Fruit fly (Drosophila melanogaster) whole organism, embryonic: Measurements from ENCODE around the gene gammaCOP.
A peak's percentile ranks its signal among the peaks of the same experiment; 100 is the strongest.

ENCODE experiments used
- CG10431 ChIP-seq: fragments of 200-800 bp; sonication (Bioruptor generic); optimal IDR thresholded peaks from 3 replicates; lab custom pipeline; 2018; ENCODE audit warnings: missing biosample characterization, mild to moderate bottlenecking, missing genetic modification characterization
- CG10654 ChIP-seq: fragments of 200-800 bp; sonication (Bioruptor generic); optimal IDR thresholded peaks from 2 replicates; lab custom pipeline; 2016; ENCODE audit warnings: missing biosample characterization, missing genetic modification characterization
- CG12391 ChIP-seq: fragments of 200-800 bp; sonication (Bioruptor generic); optimal IDR thresholded peaks from 3 replicates; lab custom pipeline; 2018; ENCODE audit warnings: missing biosample characterization, mild to moderate bottlenecking, missing genetic modification characterization, moderate library complexity
- CG13287 ChIP-seq: fragments of 200-800 bp; sonication (Bioruptor generic); IDR thresholded peaks from 2 replicates; pipeline ENCODE4 v1.3.6; 2022; ENCODE audit warnings: missing biosample characterization, missing genetic modification characterization; ENCODE audit not compliant: partially characterized antibody
- CG15479 ChIP-seq: fragments of 200-800 bp; sonication (Bioruptor generic); optimal IDR thresholded peaks from 3 replicates; lab custom pipeline; 2019; ENCODE audit warnings: missing biosample characterization, mild to moderate bottlenecking, missing genetic modification characterization, moderate library complexity
- CG16813 ChIP-seq: fragments of 200-800 bp; sonication (Bioruptor generic); IDR thresholded peaks from 3 replicates; pipeline ENCODE4 v1.3.6; 2022; ENCODE audit warnings: missing biosample characterization, missing genetic modification characterization; ENCODE audit not compliant: partially characterized antibody
- CG31388 ChIP-seq: fragments of 200-800 bp; sonication (Bioruptor generic); optimal IDR thresholded peaks from 2 replicates; lab custom pipeline; 2016; ENCODE audit warnings: missing biosample characterization, missing genetic modification characterization
- CG6683 ChIP-seq: fragments of 200-800 bp; sonication (Bioruptor generic); optimal IDR thresholded peaks from 2 replicates; lab custom pipeline; 2017; ENCODE audit warnings: missing biosample characterization, mild to moderate bottlenecking, missing genetic modification characterization, missing genetic modification reagents
- CG7987 ChIP-seq: fragments of 200-800 bp; sonication (Bioruptor generic); optimal IDR thresholded peaks from 2 replicates; lab custom pipeline; 2018; ENCODE audit warnings: missing biosample characterization, mild to moderate bottlenecking, missing genetic modification characterization, moderate library complexity
- CG9215 ChIP-seq: fragments of 200-800 bp; sonication (Bioruptor generic); IDR thresholded peaks from 2 replicates; pipeline ENCODE4 v1.3.6; 2022; ENCODE audit warnings: missing biosample characterization, missing genetic modification characterization
- D19A ChIP-seq: fragments of 200-800 bp; optimal IDR thresholded peaks from 3 replicates; lab custom pipeline; 2019; ENCODE audit warnings: missing biosample characterization, mild to moderate bottlenecking, missing genetic modification characterization, moderate library complexity
- Ets65A ChIP-seq: fragments of 200-800 bp; sonication (Bioruptor generic); peaks from one replicate; lab custom pipeline; 2016; ENCODE audit warnings: missing biosample characterization, missing genetic modification characterization
- Ets97D ChIP-seq: fragments of 200-800 bp; sonication (Bioruptor generic); optimal IDR thresholded peaks from 3 replicates; lab custom pipeline; 2016; ENCODE audit warnings: missing biosample characterization, missing genetic modification characterization
- Fer2 ChIP-seq: fragments of 200-800 bp; sonication (Bioruptor generic); optimal IDR thresholded peaks from 2 replicates; lab custom pipeline; 2018; ENCODE audit warnings: missing biosample characterization, mild to moderate bottlenecking, missing genetic modification characterization, moderate library complexity
- HLHmδ ChIP-seq: fragments of 200-800 bp; sonication (Bioruptor generic); optimal IDR thresholded peaks from 2 replicates; lab custom pipeline; 2018; ENCODE audit warnings: missing biosample characterization, mild to moderate bottlenecking, missing genetic modification characterization, moderate library complexity
- HmgD ChIP-seq: fragments of 200-800 bp; sonication (Bioruptor generic); optimal IDR thresholded peaks from 3 replicates; lab custom pipeline; 2016; ENCODE audit warnings: missing biosample characterization, missing genetic modification characterization
- Max ChIP-seq: fragments of 200-800 bp; sonication (Bioruptor generic); optimal IDR thresholded peaks from 2 replicates; lab custom pipeline; 2016; ENCODE audit warnings: missing biosample characterization, mild to moderate bottlenecking, missing genetic modification characterization
- Pdp1 ChIP-seq, 2 experiments: fragments of 200-800 bp; sonication (Bioruptor generic); optimal IDR thresholded peaks; 3 replicates each; lab custom pipeline; 2016; ENCODE audit warnings: missing biosample characterization in 2 of 2, missing genetic modification characterization in 2 of 2, mild to moderate bottlenecking in 1 of 2, moderate library complexity in 1 of 2
- Xrp1 ChIP-seq: fragments of 200-800 bp; sonication (Bioruptor generic); IDR thresholded peaks from 2 replicates; pipeline ENCODE4 v1.3.6; 2022; ENCODE audit warnings: missing biosample characterization, missing genetic modification characterization
- ac ChIP-seq: fragments of 200-800 bp; sonication (Bioruptor generic); optimal IDR thresholded peaks from 3 replicates; lab custom pipeline; 2017; ENCODE audit warnings: missing biosample characterization, mild to moderate bottlenecking, missing genetic modification characterization
- chinmo ChIP-seq: fragments of 200-800 bp; sonication (Bioruptor generic); IDR thresholded peaks from 4 replicates; pipeline ENCODE4 v1.3.6; 2022; ENCODE audit warnings: missing biosample characterization, missing genetic modification characterization; ENCODE audit not compliant: partially characterized antibody
- ci ChIP-seq: fragments of 200-800 bp; sonication (Bioruptor generic); IDR thresholded peaks from 3 replicates; pipeline ENCODE4 v1.3.6; 2022; ENCODE audit warnings: missing biosample characterization, missing genetic modification characterization
- crp ChIP-seq, 2 experiments: fragments of 200-800 bp; sonication (Bioruptor generic); optimal IDR thresholded peaks; 2 replicates in 1 of 2; 3 replicates in 1 of 2; lab custom pipeline; 2017; ENCODE audit warnings: missing biosample characterization in 2 of 2, missing genetic modification characterization in 2 of 2, mild to moderate bottlenecking in 1 of 2, moderate library complexity in 1 of 2
- esg ChIP-seq: fragments of 200-800 bp; sonication (Bioruptor generic); conservative IDR thresholded peaks from 2 replicates; pipeline ENCODE4 v1.3.6; 2022; ENCODE audit warnings: missing biosample characterization, missing genetic modification characterization
- eve ChIP-seq, 2 experiments: fragments of >200 bp; optimal IDR thresholded peaks; 2 replicates each; lab custom pipeline; 2017; ENCODE audit warnings: missing biosample characterization in 2 of 2, missing genetic modification characterization in 2 of 2
- exex ChIP-seq: fragments of 200-800 bp; sonication (Bioruptor generic); optimal IDR thresholded peaks from 4 replicates; lab custom pipeline; 2018; ENCODE audit warnings: missing biosample characterization, mild to moderate bottlenecking, missing genetic modification characterization, moderate library complexity
- grn ChIP-seq: fragments of 200-800 bp; sonication (Bioruptor generic); optimal IDR thresholded peaks from 3 replicates; lab custom pipeline; 2017; ENCODE audit warnings: missing biosample characterization, missing genetic modification characterization
- hkb ChIP-seq, 2 experiments: fragments of 200-800 bp in 1 of 2; fragments of >200 bp in 1 of 2; sonication (Bioruptor generic) in 1 of 2; IDR thresholded peaks in 1 of 2; optimal IDR thresholded peaks in 1 of 2; 2 replicates each; pipeline versions ENCODE4 v1.3.6 to Lab custom; 2017 to 2022; ENCODE audit warnings: missing biosample characterization in 1 of 2, missing genetic modification characterization in 1 of 2
- ind ChIP-seq: fragments of 200-800 bp; sonication (Bioruptor generic); optimal IDR thresholded peaks from 3 replicates; lab custom pipeline; 2016; ENCODE audit warnings: missing biosample characterization, missing genetic modification characterization
- kay ChIP-seq: fragments of 200-800 bp; sonication (Bioruptor generic); optimal IDR thresholded peaks from 2 replicates; lab custom pipeline; 2016; ENCODE audit warnings: missing biosample characterization, missing genetic modification characterization
- mam ChIP-seq: fragments of 200-800 bp; sonication (Bioruptor generic); optimal IDR thresholded peaks from 3 replicates; lab custom pipeline; 2016; ENCODE audit warnings: missing biosample characterization, missing genetic modification characterization
- nerfin-1 ChIP-seq: fragments of 200-800 bp; sonication (Bioruptor generic); optimal IDR thresholded peaks from 3 replicates; lab custom pipeline; 2019; ENCODE audit warnings: missing biosample characterization, mild to moderate bottlenecking, missing genetic modification characterization, moderate library complexity
- peb ChIP-seq: fragments of 200-800 bp; sonication (Bioruptor generic); IDR thresholded peaks from 2 replicates; pipeline ENCODE4 v1.3.6; 2022; ENCODE audit warnings: missing biosample characterization, missing genetic modification characterization
- pros ChIP-seq: fragments of 200-800 bp; sonication (Bioruptor generic); optimal IDR thresholded peaks from 3 replicates; lab custom pipeline; 2019; ENCODE audit warnings: missing biosample characterization, mild to moderate bottlenecking, missing genetic modification characterization, moderate library complexity
- seq ChIP-seq: fragments of 200-800 bp; sonication (Bioruptor generic); IDR thresholded peaks from 2 replicates; pipeline ENCODE4 v1.3.6; 2022; ENCODE audit warnings: missing biosample characterization, missing genetic modification characterization
- sug ChIP-seq: fragments of 200-800 bp; optimal IDR thresholded peaks from 2 replicates; lab custom pipeline; 2019; ENCODE audit warnings: missing biosample characterization, mild to moderate bottlenecking, missing genetic modification characterization, moderate library complexity
- tx ChIP-seq: fragments of 200-800 bp; sonication (Bioruptor generic); optimal IDR thresholded peaks from 2 replicates; lab custom pipeline; 2016; ENCODE audit warnings: missing biosample characterization, missing genetic modification characterization
- yki ChIP-seq: fragments of >200 bp; optimal IDR thresholded peaks from 3 replicates; lab custom pipeline; 2018

The gammaCOP gene

DNA sequence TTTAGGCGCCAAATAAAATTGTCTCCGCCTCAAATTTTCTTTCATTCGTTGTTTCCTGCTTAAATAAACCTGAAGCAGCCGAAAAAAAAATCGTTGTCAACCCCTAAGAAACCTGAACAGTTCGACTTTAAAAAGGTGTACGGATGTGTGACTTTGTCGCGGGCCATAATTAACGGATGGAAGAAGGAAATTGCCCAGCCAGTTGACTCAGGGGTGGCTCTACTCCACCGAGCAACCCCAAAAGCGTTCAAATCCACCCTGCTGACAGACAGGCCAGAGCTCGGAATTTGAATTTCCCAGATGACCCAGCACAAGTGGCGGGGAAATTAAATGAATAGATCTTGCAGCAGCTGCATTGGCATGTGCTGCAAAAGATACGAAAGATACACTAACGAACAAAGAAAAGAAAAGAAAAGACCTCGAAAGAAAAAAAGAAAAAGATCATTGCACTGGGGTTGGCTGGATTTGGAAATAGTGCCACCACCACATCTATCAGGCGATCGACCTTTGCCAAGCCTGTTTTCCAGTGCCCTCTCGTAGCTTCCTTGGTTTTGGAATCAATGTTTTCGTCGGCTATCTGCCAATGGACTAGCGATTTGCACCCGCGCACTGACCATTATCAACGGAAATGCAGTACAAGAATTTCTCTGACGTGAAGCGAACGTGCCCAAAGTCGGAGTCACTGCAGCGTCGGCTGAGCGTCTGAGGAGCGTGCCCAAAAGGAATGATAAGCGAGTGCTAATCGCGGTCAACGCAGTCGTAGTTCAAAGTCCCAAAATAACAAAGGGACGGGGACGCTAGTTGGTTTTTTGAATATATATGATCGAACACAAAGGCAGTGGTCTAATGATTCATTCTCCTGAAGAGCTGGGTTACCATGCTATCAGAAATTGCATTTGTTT lies 34.5 kb downstream of the gammaCOP start (continued):
- peak; percentile 44; the same call in 1 of the 2 replicates for TF ChIP-seq seq (GFP tag; lab: Robert Waterston, UW)
- no peak for TF ChIP-seq CG9215 (GFP tag; lab: Robert Waterston, UW)
- no peak for TF ChIP-seq kay
- TF ChIP-seq nerfin-1 (tag; lab: Kevin White, UChicago): peak; percentile 91
- peak; percentile 13 for TF ChIP-seq D19A (tag; lab: Kevin White, UChicago)
- peak; percentile 10 for TF ChIP-seq HLHmδ (GFP tag; lab: Kevin White, UChicago)

DNA sequence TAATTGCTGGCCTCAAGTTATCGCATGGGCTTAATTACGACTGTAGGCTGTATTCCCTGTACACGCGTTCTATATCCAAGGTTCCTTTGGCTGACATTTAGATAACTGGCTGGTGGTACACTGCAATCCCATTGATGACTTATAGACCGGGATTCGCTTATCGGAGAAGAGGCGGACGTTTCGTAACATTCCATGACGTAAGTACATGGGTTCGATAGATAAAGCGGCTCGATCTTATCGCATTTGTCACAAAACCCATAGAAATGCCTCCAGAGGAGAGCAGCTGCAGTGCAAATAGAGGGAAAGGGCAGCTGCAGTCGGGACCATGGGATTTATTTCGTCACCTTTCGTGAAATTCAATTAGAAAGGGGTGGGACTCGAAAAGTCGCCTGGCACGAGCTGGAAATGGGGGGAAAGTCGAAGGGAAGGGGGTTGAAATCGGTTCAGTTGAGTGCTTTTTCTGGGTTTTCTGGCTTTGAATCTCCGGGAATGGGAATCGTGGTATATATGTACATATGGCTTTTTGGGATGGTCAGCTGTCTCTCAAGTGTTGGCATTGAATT lies 35.4 kb downstream of the gammaCOP start:
- no peak for TF ChIP-seq Xrp1
- TF ChIP-seq hkb (optimal IDR thresholded peaks at IDR 0.05; lab: Kevin White, UChicago): no peak
- 0 out of 2 replicates have a peak, but pooled peaks have one; percentile 11 for TF ChIP-seq hkb (GFP tag; IDR thresholded peaks at IDR 0.05; lab: Robert Waterston, UW)
- peak; percentile 73; the same call in 1 of the 4 replicates for TF ChIP-seq chinmo
- TF ChIP-seq ci (GFP tag; lab: Robert Waterston, UW): 0 out of 3 replicates have a peak, but pooled peaks have one; percentile 16
- no peak for TF ChIP-seq CG10654 (GFP tag; lab: Kevin White, UChicago)
- TF ChIP-seq Ets97D: no peak
- TF ChIP-seq ind (GFP tag; lab: Kevin White, UChicago): no peak
- TF ChIP-seq CG13287: no peak
- TF ChIP-seq ac: peak; percentile 26
- TF ChIP-seq esg (GFP tag; lab: Robert Waterston, UW): no peak
- no peak for TF ChIP-seq crp (GFP tag; optimal IDR thresholded peaks at IDR 0.05; lab: Kevin White, UChicago)
- peak in 1 of 2 experiments; percentile 50 for TF ChIP-seq eve (GFP tag; optimal IDR thresholded peaks at IDR 0.05; lab: Kevin White, UChicago)
- peak; percentile 72 for TF ChIP-seq Ets65A
- no peak for TF ChIP-seq peb (GFP tag; lab: Robert Waterston, UW)
- TF ChIP-seq Fer2 (tag; lab: Kevin White, UChicago): no peak
- TF ChIP-seq grn (GFP tag; lab: Kevin White, UChicago): peak; percentile 47
- peak; percentile 58 for TF ChIP-seq CG15479 (GFP tag; lab: Kevin White, UChicago)
- peak in 1 of 2 experiments; percentile 91 for TF ChIP-seq Pdp1 (GFP tag; optimal IDR thresholded peaks at IDR 0.05; lab: Kevin White, UChicago)
- no peak for TF ChIP-seq CG12391 (tag; lab: Kevin White, UChicago)
- peak; percentile 17 for TF ChIP-seq exex
- TF ChIP-seq sug (tag; lab: Kevin White, UChicago): no peak
- TF ChIP-seq Max (GFP tag; lab: Kevin White, UChicago): no peak
- TF ChIP-seq CG16813 (GFP tag; lab: Robert Waterston, UW): no peak
- no peak for TF ChIP-seq HmgD (GFP tag; lab: Kevin White, UChicago)
- no peak for TF ChIP-seq CG6683 (GFP tag; lab: Kevin White, UChicago)
- TF ChIP-seq yki (lab: Kevin White, UChicago): no peak
- no peak for TF ChIP-seq CG31388 (GFP tag; lab: Kevin White, UChicago)
- peak; percentile 80 for TF ChIP-seq nerfin-1 (tag; lab: Kevin White, UChicago)
- no peak for TF ChIP-seq mam (GFP tag; lab: Kevin White, UChicago)
- TF ChIP-seq CG10431: peak; percentile 25
- no peak for TF ChIP-seq tx (GFP tag; lab: Kevin White, UChicago)
- no peak for TF ChIP-seq CG7987
- peak; percentile 67 for TF ChIP-seq pros (GFP tag; lab: Kevin White, UChicago)
